Worm (Caenorhabditis elegans) whole organism, L3 larva: ENCODE data around the gene dmd-6.

Experiments
- ama-1 ChIP-seq: fragments of 150-350 bp; optimal IDR thresholded peaks from 2 replicates; lab custom pipeline; 2018
- elt-1 ChIP-seq: fragments of 150-350 bp; optimal IDR thresholded peaks from 2 replicates; lab custom pipeline; 2014; ENCODE audit warnings: missing biosample characterization, missing genetic modification characterization
- elt-2 ChIP-seq: sonication (generic microtip); optimal IDR thresholded peaks from 2 replicates; lab custom pipeline; 2016; ENCODE audit warnings: missing genetic modification reagents, mild to moderate bottlenecking, missing genetic modification characterization, missing compliant biosample characterization
- nhr-11 ChIP-seq: fragments of 150-350 bp; optimal IDR thresholded peaks from 2 replicates; lab custom pipeline; 2014; ENCODE audit warnings: missing biosample characterization, missing genetic modification characterization
- nhr-237 ChIP-seq: fragments of 150-350 bp; optimal IDR thresholded peaks from 2 replicates; lab custom pipeline; 2014; ENCODE audit warnings: missing biosample characterization, missing genetic modification characterization
- tbx-2 ChIP-seq: sonication (generic microtip); optimal IDR thresholded peaks from 2 replicates; lab custom pipeline; 2016; ENCODE audit warnings: mild to moderate bottlenecking, missing genetic modification characterization, missing compliant biosample characterization

DNA sequence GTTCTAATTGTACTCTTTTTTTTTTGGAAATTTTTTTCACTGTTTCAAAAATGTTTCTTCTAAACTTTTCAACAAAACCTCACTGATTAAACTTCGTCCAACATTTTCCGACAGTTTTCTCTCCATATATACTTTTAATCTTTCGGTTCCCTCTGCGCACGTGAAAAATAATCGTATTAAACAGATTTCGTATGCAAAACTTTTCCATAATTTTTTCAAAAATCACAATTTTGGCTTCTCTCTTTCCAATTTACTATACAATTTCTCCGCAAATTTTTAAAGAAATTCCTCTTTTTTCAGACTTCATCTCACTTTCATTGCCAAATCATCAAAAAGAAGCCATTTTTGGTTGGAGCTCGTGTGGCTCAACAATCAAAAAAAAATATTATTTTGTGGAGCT lies at the start of gene dmd-6:
- no peak for TF ChIP-seq ama-1 (lab: Kevin White, UChicago)
- no peak for TF ChIP-seq elt-1 (tag; lab: Kevin White, UChicago)
- TF ChIP-seq elt-2 (tag; lab: Kevin White, UChicago) = no peak
- TF ChIP-seq nhr-237 (tag; lab: Kevin White, UChicago) = no peak
- TF ChIP-seq tbx-2 = no peak
- no peak for TF ChIP-seq nhr-11 (tag; lab: Kevin White, UChicago)
